Fruit fly (Drosophila melanogaster) whole organism, embryonic: ENCODE measurements around the gene Mettl5.
A peak's percentile ranks its signal among the peaks of the same experiment; 100 is the strongest.

Experiments used
- CG11085 ChIP-seq: fragments of 200-800 bp; sonication (Bioruptor generic); IDR thresholded peaks from 2 replicates; pipeline ENCODE4 v1.3.6; 2022; ENCODE audit warnings: missing biosample characterization, missing genetic modification characterization
- CG1602 ChIP-seq: fragments of 200-800 bp; sonication (Bioruptor generic); optimal IDR thresholded peaks from 3 replicates; lab custom pipeline; 2016; ENCODE audit warnings: missing biosample characterization, missing genetic modification characterization
- Doc2 ChIP-seq: fragments of 200-800 bp; sonication (Bioruptor generic); IDR thresholded peaks from 2 replicates; pipeline ENCODE4 v1.3.6; 2022; ENCODE audit warnings: missing biosample characterization, missing genetic modification characterization
- Myb ChIP-seq: fragments of 200-800 bp; sonication (Bioruptor generic); optimal IDR thresholded peaks from 2 replicates; lab custom pipeline; 2016; ENCODE audit warnings: missing biosample characterization, missing genetic modification characterization
- NK7.1 ChIP-seq: fragments of 200-800 bp; sonication (Bioruptor generic); optimal IDR thresholded peaks from 3 replicates; lab custom pipeline; 2016; ENCODE audit warnings: missing biosample characterization, missing genetic modification characterization
- Stat92E ChIP-seq, 3 experiments: fragments of >200 bp in 2 of 3; fragments of 200-800 bp in 1 of 3; sonication (Bioruptor generic) in 1 of 3; optimal IDR thresholded peaks; 2 replicates each; lab custom pipeline; 2017 to 2019; ENCODE audit warnings: missing biosample characterization in 3 of 3, missing genetic modification characterization in 3 of 3, mild to moderate bottlenecking in 1 of 3, moderate library complexity in 1 of 3
- gce ChIP-seq: fragments of 200-800 bp; sonication (Bioruptor generic); IDR thresholded peaks from 3 replicates; pipeline ENCODE4 v1.3.6; 2022; ENCODE audit warnings: missing biosample characterization, missing genetic modification characterization
- usp ChIP-seq: fragments of >200 bp; optimal IDR thresholded peaks from 2 replicates; lab custom pipeline; 2017; ENCODE audit warnings: missing biosample characterization, missing genetic modification characterization

DNA sequence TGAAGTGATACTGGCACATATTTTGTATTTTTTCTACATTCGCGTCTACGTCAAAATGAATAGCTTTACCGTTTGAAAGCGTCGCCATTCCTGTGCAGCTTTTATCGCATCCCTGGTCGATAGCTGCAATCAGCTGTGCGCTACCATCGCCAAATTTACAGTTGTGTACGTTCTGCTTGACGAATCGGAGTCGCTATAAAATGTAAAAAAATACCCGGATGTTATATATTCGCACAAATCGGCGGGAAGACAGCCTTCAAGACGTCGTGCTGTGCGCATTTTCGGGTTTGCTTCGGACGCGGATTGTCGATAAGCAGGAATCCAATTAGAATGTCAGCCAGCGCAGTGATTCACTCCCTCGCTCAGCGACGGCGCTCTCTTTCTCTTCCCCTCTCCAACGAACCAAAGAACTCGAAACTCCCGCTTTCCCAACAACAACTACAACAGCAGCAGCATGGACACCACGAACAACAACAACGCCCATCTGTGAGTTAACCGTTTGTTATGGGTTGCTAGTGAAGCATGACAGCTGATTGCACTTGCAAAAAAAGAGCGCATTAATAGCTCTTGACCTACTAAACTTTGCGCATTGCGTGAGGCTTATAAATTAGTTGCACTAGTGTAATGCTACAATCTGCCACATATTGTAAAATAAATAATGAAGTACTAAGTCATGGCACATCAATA is 31.2 kb downstream of the Mettl5 start:
- no peak for TF ChIP-seq Doc2 (GFP tag; lab: Robert Waterston, UW)
- TF ChIP-seq usp (GFP tag; lab: Kevin White, UChicago), result no peak
- TF ChIP-seq gce, result no peak
- no peak for TF ChIP-seq CG11085 (GFP tag; lab: Robert Waterston, UW)
- no peak for TF ChIP-seq Stat92E (GFP tag; optimal IDR thresholded peaks at IDR 0.05; lab: Kevin White, UChicago)
- no peak for TF ChIP-seq NK7.1
- TF ChIP-seq Myb (GFP tag; lab: Kevin White, UChicago), result peak; percentile 38
- no peak for TF ChIP-seq CG1602 (GFP tag; lab: Kevin White, UChicago)
